Worm (Caenorhabditis elegans) whole organism, L4 larva: ENCODE measurements around the gene srz-44.
A peak's percentile ranks its signal among the peaks of the same experiment; 100 is the strongest.

Source experiments
- D1046.2 ChIP-seq: fragments of 200-800 bp; sonication (Bioruptor generic); IDR thresholded peaks from 2 replicates; pipeline ENCODE4 v1.3.6; 2022; ENCODE audit warnings: missing genetic modification characterization, missing compliant biosample characterization
- F10B5.3 ChIP-seq: sonication (generic microtip); optimal IDR thresholded peaks from 2 replicates; lab custom pipeline; 2016; ENCODE audit warnings: mild to moderate bottlenecking, missing genetic modification characterization, missing compliant biosample characterization
- F37D6.2 ChIP-seq: sonication (generic microtip); optimal IDR thresholded peaks from 2 replicates; lab custom pipeline; 2016; ENCODE audit warnings: mild to moderate bottlenecking, missing genetic modification characterization, missing compliant biosample characterization
- T26A8.4 ChIP-seq: fragments of 200-800 bp; sonication (Bioruptor generic); IDR thresholded peaks from 2 replicates; pipeline ENCODE4 v1.3.6; 2022; ENCODE audit warnings: missing genetic modification characterization, missing compliant biosample characterization
- Y48G9A.11 ChIP-seq: fragments of 200-800 bp; sonication (Bioruptor generic); IDR thresholded peaks from 2 replicates; pipeline ENCODE4 v1.3.6; 2022; ENCODE audit warnings: missing genetic modification reagents, missing genetic modification characterization, missing compliant biosample characterization
- Y75B8A.6 ChIP-seq: fragments of 200-800 bp; sonication (Bioruptor generic); IDR thresholded peaks from 2 replicates; pipeline ENCODE4 v1.3.6; 2022; ENCODE audit warnings: missing genetic modification reagents, missing genetic modification characterization, missing compliant biosample characterization
- ZK337.2 ChIP-seq: fragments of 200-800 bp; sonication (Bioruptor generic); IDR thresholded peaks from 2 replicates; pipeline ENCODE4 v1.3.6; 2022; ENCODE audit warnings: missing genetic modification reagents, missing genetic modification characterization, missing compliant biosample characterization
- aha-1 ChIP-seq: fragments of 150-350 bp; peaks from one replicate; lab custom pipeline; 2014; ENCODE audit warnings: missing biosample characterization, missing genetic modification characterization
- ceh-20 ChIP-seq: fragments of 200-800 bp; sonication (Bioruptor generic); IDR thresholded peaks from 2 replicates; pipeline ENCODE4 v1.3.6; 2022; ENCODE audit warnings: missing genetic modification reagents, missing genetic modification characterization, missing compliant biosample characterization
- ceh-44 ChIP-seq: fragments of 200-800 bp; sonication (Bioruptor generic); IDR thresholded peaks from 2 replicates; pipeline ENCODE4 v1.3.6; 2022; ENCODE audit warnings: missing genetic modification reagents, missing genetic modification characterization, missing compliant biosample characterization
- ctbp-1 ChIP-seq: fragments of 200-800 bp; sonication (Bioruptor generic); IDR thresholded peaks from 2 replicates; pipeline ENCODE4 v1.3.6; 2022; ENCODE audit warnings: missing genetic modification reagents, missing genetic modification characterization, missing compliant biosample characterization
- dmd-6 ChIP-seq: fragments of 200-800 bp; sonication (Bioruptor generic); IDR thresholded peaks from 2 replicates; pipeline ENCODE4 v1.3.6; 2022; ENCODE audit warnings: missing genetic modification reagents, missing genetic modification characterization, missing compliant biosample characterization
- dmd-9 ChIP-seq: fragments of 200-800 bp; sonication (Bioruptor generic); IDR thresholded peaks from 2 replicates; pipeline ENCODE4 v1.3.6; 2022; ENCODE audit warnings: missing genetic modification reagents, missing genetic modification characterization, missing compliant biosample characterization
- dpl-1 ChIP-seq: fragments of 150-350 bp; optimal IDR thresholded peaks from 2 replicates; lab custom pipeline; 2014; ENCODE audit warnings: missing biosample characterization, missing genetic modification reagents, missing genetic modification characterization
- duxl-1 ChIP-seq: sonication (generic microtip); optimal IDR thresholded peaks from 2 replicates; lab custom pipeline; 2016; ENCODE audit warnings: mild to moderate bottlenecking, missing genetic modification characterization, moderate library complexity, missing compliant biosample characterization; ENCODE audit not compliant: poor library complexity
- dve-1 ChIP-seq: sonication (generic microtip); optimal IDR thresholded peaks from 2 replicates; lab custom pipeline; 2017; ENCODE audit warnings: antibody characterized with exemption, mild to moderate bottlenecking, missing genetic modification characterization, missing compliant biosample characterization; ENCODE audit not compliant: insufficient read depth
- hif-1 ChIP-seq, 2 experiments: sonication (generic microtip); optimal IDR thresholded peaks; 2 replicates each; lab custom pipeline; 2016 to 2017; ENCODE audit warnings: missing compliant biosample characterization in 2 of 2, missing genetic modification characterization in 2 of 2, missing genetic modification reagents in 2 of 2, missing genotype in 2 of 2, mild to moderate bottlenecking in 1 of 2
- hlh-11 ChIP-seq: fragments of 200-800 bp; sonication (Bioruptor generic); optimal IDR thresholded peaks from 2 replicates; lab custom pipeline; 2018; ENCODE audit warnings: mild to moderate bottlenecking, missing genetic modification characterization, missing compliant biosample characterization
- hlh-30 ChIP-seq: sonication (generic microtip); optimal IDR thresholded peaks from 2 replicates; lab custom pipeline; 2017; ENCODE audit warnings: antibody characterized with exemption, mild to moderate bottlenecking, missing genetic modification characterization, missing compliant biosample characterization; ENCODE audit not compliant: insufficient read depth
- hmg-1.1 ChIP-seq: fragments of 200-800 bp; sonication (Bioruptor generic); IDR thresholded peaks from 2 replicates; pipeline ENCODE4 v1.3.6; 2022; ENCODE audit warnings: missing genetic modification reagents, missing genetic modification characterization, missing compliant biosample characterization
- lin-29 ChIP-seq: fragments of 200-800 bp; sonication (Bioruptor generic); IDR thresholded peaks from 2 replicates; pipeline ENCODE4 v1.3.6; 2022; ENCODE audit warnings: missing genetic modification reagents, missing genetic modification characterization, missing compliant biosample characterization
- lin-38 ChIP-seq: fragments of 200-800 bp; sonication (Bioruptor generic); IDR thresholded peaks from 2 replicates; pipeline ENCODE4 v1.3.6; 2022; ENCODE audit warnings: missing genetic modification reagents, missing genetic modification characterization, missing compliant biosample characterization
- lsy-2 ChIP-seq, 2 experiments: fragments of 150-350 bp in 1 of 2; sonication (generic microtip) in 1 of 2; optimal IDR thresholded peaks; 2 replicates each; lab custom pipeline; 2014 to 2017; ENCODE audit warnings: missing biosample characterization in 2 of 2, missing genetic modification characterization in 2 of 2
- madf-5 ChIP-seq, 2 experiments: fragments of 200-800 bp; sonication (Bioruptor generic); IDR thresholded peaks; 2 replicates each; pipeline ENCODE4 v1.3.6; 2022; ENCODE audit warnings: missing compliant biosample characterization in 2 of 2, missing genetic modification characterization in 2 of 2
- madf-9 ChIP-seq: fragments of 200-800 bp; sonication (Bioruptor generic); conservative IDR thresholded peaks from 2 replicates; pipeline ENCODE4 v1.3.6; 2022; ENCODE audit warnings: missing genetic modification reagents, missing genetic modification characterization, missing compliant biosample characterization
- mdl-1 ChIP-seq, 2 experiments: fragments of 150-350 bp in 1 of 2; sonication (generic microtip) in 1 of 2; optimal IDR thresholded peaks; 2 replicates each; lab custom pipeline; 2014 to 2017; ENCODE audit warnings: missing biosample characterization in 2 of 2, missing genetic modification characterization in 2 of 2
- mdt-29 ChIP-seq: fragments of 200-800 bp; sonication (Bioruptor generic); IDR thresholded peaks from 2 replicates; pipeline ENCODE4 v1.3.6; 2022; ENCODE audit warnings: missing genetic modification reagents, missing genetic modification characterization, missing compliant biosample characterization
- mes-2 ChIP-seq: sonication (generic microtip); optimal IDR thresholded peaks from 2 replicates; lab custom pipeline; 2016; ENCODE audit warnings: missing genotype, mild to moderate bottlenecking, missing genetic modification characterization, missing compliant biosample characterization; ENCODE audit not compliant: poor library complexity, severe bottlenecking
- mxl-3 ChIP-seq: fragments of 200-800 bp; sonication (Bioruptor generic); optimal IDR thresholded peaks from 2 replicates; lab custom pipeline; 2018; ENCODE audit warnings: mild to moderate bottlenecking, missing genetic modification characterization, missing compliant biosample characterization
- nhr-102 ChIP-seq: sonication (generic microtip); optimal IDR thresholded peaks from 2 replicates; lab custom pipeline; 2016; ENCODE audit warnings: mild to moderate bottlenecking, missing genetic modification characterization, moderate library complexity, missing compliant biosample characterization
- nhr-11 ChIP-seq: fragments of 150-350 bp; optimal IDR thresholded peaks from 2 replicates; lab custom pipeline; 2014; ENCODE audit warnings: missing biosample characterization, missing genetic modification characterization
- nhr-28 ChIP-seq: fragments of 150-350 bp; optimal IDR thresholded peaks from 2 replicates; lab custom pipeline; 2014; ENCODE audit warnings: missing biosample characterization, missing genetic modification characterization
- nhr-42 ChIP-seq: fragments of 200-800 bp; sonication (Bioruptor generic); IDR thresholded peaks from 2 replicates; pipeline ENCODE4 v1.3.6; 2022; ENCODE audit warnings: missing genetic modification characterization, missing compliant biosample characterization
- nhr-48 ChIP-seq: sonication (generic microtip); optimal IDR thresholded peaks from 2 replicates; lab custom pipeline; 2016; ENCODE audit warnings: mild to moderate bottlenecking, missing genetic modification characterization, missing compliant biosample characterization
- nhr-77 ChIP-seq: fragments of 150-350 bp; optimal IDR thresholded peaks from 2 replicates; lab custom pipeline; 2014; ENCODE audit warnings: missing biosample characterization, missing genetic modification characterization
- php-3 ChIP-seq: fragments of 200-800 bp; sonication (Bioruptor generic); IDR thresholded peaks from 2 replicates; pipeline ENCODE4 v1.3.6; 2022; ENCODE audit warnings: missing genetic modification reagents, missing genetic modification characterization, missing compliant biosample characterization
- rbr-2 ChIP-seq: sonication (generic microtip); optimal IDR thresholded peaks from 2 replicates; lab custom pipeline; 2016; ENCODE audit warnings: missing genotype, missing genetic modification characterization, missing compliant biosample characterization
- spr-1 ChIP-seq: sonication (generic microtip); optimal IDR thresholded peaks from 2 replicates; lab custom pipeline; 2016; ENCODE audit warnings: mild to moderate bottlenecking, missing genetic modification characterization, missing compliant biosample characterization
- spr-3 ChIP-seq: fragments of 200-800 bp; sonication (Bioruptor generic); optimal IDR thresholded peaks from 2 replicates; lab custom pipeline; 2018; ENCODE audit warnings: mild to moderate bottlenecking, missing genetic modification characterization, missing compliant biosample characterization
- tra-1 ChIP-seq: fragments of 200-800 bp; sonication (Bioruptor generic); IDR thresholded peaks from 2 replicates; pipeline ENCODE4 v1.3.6; 2022; ENCODE audit warnings: missing genetic modification reagents, missing genetic modification characterization, missing compliant biosample characterization
- unc-130 ChIP-seq: sonication (generic microtip); optimal IDR thresholded peaks from 2 replicates; lab custom pipeline; 2016; ENCODE audit warnings: missing genetic modification reagents, missing genetic modification characterization, missing compliant biosample characterization
- vab-7 ChIP-seq: fragments of 200-800 bp; sonication (Bioruptor generic); IDR thresholded peaks from 2 replicates; pipeline ENCODE4 v1.3.6; 2022; ENCODE audit warnings: missing genetic modification reagents, missing genetic modification characterization, missing compliant biosample characterization
- zfp-2 ChIP-seq: sonication (generic microtip); optimal IDR thresholded peaks from 2 replicates; lab custom pipeline; 2016; ENCODE audit warnings: mild to moderate bottlenecking, missing genetic modification characterization, missing compliant biosample characterization
- zfp-3 ChIP-seq: fragments of 200-800 bp; sonication (Bioruptor generic); conservative IDR thresholded peaks from 2 replicates; pipeline ENCODE4 v1.3.6; 2022; ENCODE audit warnings: missing genetic modification reagents, missing genetic modification characterization, missing compliant biosample characterization

Gene srz-44

ce11 chrV:15590183-15590667 lies 48.5 kb downstream of the srz-44 start, which contains the start of gene F28F8.7:
Gene F28F8.7 (minus strand): TSS chrV:15590617.
- peak; percentile 30; the same call in 1 of the 2 replicates for TF ChIP-seq madf-9 (GFP tag; lab: Robert Waterston, UW)
- peak; percentile 58; the same call in 1 of the 2 replicates for TF ChIP-seq hmg-1.1 (GFP tag; lab: Robert Waterston, UW)
- peak; percentile 96 for TF ChIP-seq F37D6.2 (tag; lab: Kevin White, UChicago)
- TF ChIP-seq T26A8.4 (GFP tag; lab: Robert Waterston, UW): peak; percentile 85
- 0 out of 2 replicates have a peak, but pooled peaks have one; percentile 14 for TF ChIP-seq Y75B8A.6 (GFP tag; lab: Robert Waterston, UW)
- peak; percentile 93 for TF ChIP-seq D1046.2 (GFP tag; lab: Robert Waterston, UW)
- peak; percentile 86 for TF ChIP-seq Y48G9A.11 (GFP tag; lab: Robert Waterston, UW)
- TF ChIP-seq php-3: peak; percentile 57; the same call in 1 of the 2 replicates
- peak; percentile 89 for TF ChIP-seq mes-2 (tag; lab: Kevin White, UChicago)
- peak; percentile 25 for TF ChIP-seq spr-3
- peak; percentile 69 for TF ChIP-seq mxl-3 (GFP tag; lab: Kevin White, UChicago)
- peak; percentile 43 for TF ChIP-seq nhr-77 (tag; lab: Kevin White, UChicago)
- TF ChIP-seq dve-1 (tag; lab: Kevin White, UChicago): peak; percentile 74
- TF ChIP-seq ctbp-1: peak; percentile 69; the same call in 1 of the 2 replicates
- TF ChIP-seq aha-1 (tag; lab: Kevin White, UChicago): peak; percentile 16
- peak; percentile 12 for TF ChIP-seq F10B5.3 (tag; lab: Kevin White, UChicago)
- TF ChIP-seq madf-5 (GFP tag; IDR thresholded peaks at IDR 0.05; lab: Robert Waterston, UW): 0 out of 4 replicates have a peak, but pooled peaks of 1 of the 2 experiments have one; percentile 42
- TF ChIP-seq zfp-3 (GFP tag; lab: Robert Waterston, UW): peak; percentile 91
- 0 out of 2 replicates have a peak, but pooled peaks have one; percentile 28 for TF ChIP-seq ZK337.2 (GFP tag; lab: Robert Waterston, UW)
- peak; percentile 88 for TF ChIP-seq dmd-9 (GFP tag; lab: Robert Waterston, UW)
- peak; percentile 92 for TF ChIP-seq lin-38 (GFP tag; lab: Robert Waterston, UW)
- TF ChIP-seq hif-1 (tag; optimal IDR thresholded peaks at IDR 0.05; lab: Kevin White, UChicago): peak in 1 of 2 experiments; percentile 17
- peak; percentile 85 for TF ChIP-seq rbr-2 (tag; lab: Kevin White, UChicago)
- peak; percentile 85 for TF ChIP-seq ceh-20 (GFP tag; lab: Robert Waterston, UW)
- peak; percentile 50; the same call in 1 of the 2 replicates for TF ChIP-seq tra-1
- TF ChIP-seq zfp-2: peak; percentile 63
- TF ChIP-seq dpl-1 (GFP tag; lab: Kevin White, UChicago): peak; percentile 57
- peak; percentile 2 for TF ChIP-seq nhr-11
- peak; percentile 43 for TF ChIP-seq duxl-1 (tag; lab: Kevin White, UChicago)
- peak; percentile 79 for TF ChIP-seq nhr-102
- TF ChIP-seq hlh-30: peak; percentile 26
- peak; percentile 61; the same call in 1 of the 2 replicates for TF ChIP-seq ceh-44
- 0 out of 2 replicates have a peak, but pooled peaks have one; percentile 44 for TF ChIP-seq vab-7 (GFP tag; lab: Robert Waterston, UW)
- peak; percentile 87 for TF ChIP-seq dmd-6
- TF ChIP-seq hlh-11 (tag; lab: Kevin White, UChicago): peak; percentile 74
- peak; percentile 20 for TF ChIP-seq spr-1 (tag; lab: Kevin White, UChicago)
- peak; percentile 82 for TF ChIP-seq mdt-29
- TF ChIP-seq nhr-48 (tag; lab: Kevin White, UChicago): peak; percentile 47
- peak; percentile 85 to 95 for TF ChIP-seq lsy-2 (tag; optimal IDR thresholded peaks at IDR 0.05; lab: Kevin White, UChicago)
- TF ChIP-seq nhr-42 (GFP tag; lab: Robert Waterston, UW): peak; percentile 94
- TF ChIP-seq mdl-1 (tag; optimal IDR thresholded peaks at IDR 0.05; lab: Kevin White, UChicago): peak in 1 of 2 experiments; percentile 16
- peak; percentile 63; the same call in 1 of the 2 replicates for TF ChIP-seq lin-29 (GFP tag; lab: Robert Waterston, UW)
- TF ChIP-seq unc-130 (GFP tag; lab: Kevin White, UChicago): peak; percentile 74
- peak; percentile 55 for TF ChIP-seq nhr-28 (tag; lab: Kevin White, UChicago)
- TF ChIP-seq, all 104 proteins: peak for 44; not testable (repeated sequence) for 60
